Worm (Caenorhabditis elegans) whole organism, L4 larva: Measurements from ENCODE around the gene nspc-3.
"Not testable (repeated sequence)": the region's sequence is repeated elsewhere in the genome, so short reads cannot be mapped to it uniquely, and the experiment has no call there.

Source experiments
- dpl-1 ChIP-seq: fragments of 150-350 bp; optimal IDR thresholded peaks from 2 replicates; lab custom pipeline; 2014; ENCODE audit warnings: missing biosample characterization, missing genetic modification reagents, missing genetic modification characterization
- nhr-77 ChIP-seq: fragments of 150-350 bp; optimal IDR thresholded peaks from 2 replicates; lab custom pipeline; 2014; ENCODE audit warnings: missing biosample characterization, missing genetic modification characterization
- zip-2 ChIP-seq: fragments of 150-350 bp; optimal IDR thresholded peaks from 2 replicates; lab custom pipeline; 2014; ENCODE audit warnings: missing biosample characterization, missing genetic modification characterization

- not testable (repeated sequence) for TF ChIP-seq zip-2; nhr-77 (tag; lab: Kevin White, UChicago); dpl-1
Observed at ce11 chrX:8535006-8535405, 1.9 kb upstream of the nspc-3 start, which contains the start of gene nspc-1.
